Worm (Caenorhabditis elegans) whole organism, midembryonic: ENCODE measurements around the gene zyg-11.

ENCODE experiments used
- cog-1 ChIP-seq: sonication (generic microtip); optimal IDR thresholded peaks from 2 replicates; lab custom pipeline; 2016; ENCODE audit warnings: missing genetic modification characterization, missing compliant biosample characterization
- flt-1 ChIP-seq: fragments of 200-800 bp; sonication (Bioruptor generic); IDR thresholded peaks from 2 replicates; pipeline ENCODE4 v1.3.6; 2022; ENCODE audit warnings: missing genetic modification characterization, missing compliant biosample characterization
- klf-2 ChIP-seq: fragments of 200-800 bp; sonication (Bioruptor generic); conservative IDR thresholded peaks from 2 replicates; pipeline ENCODE4 v1.3.6; 2022; ENCODE audit warnings: missing genetic modification reagents, missing genetic modification characterization, missing compliant biosample characterization
- med-1 ChIP-seq: sonication (generic microtip); optimal IDR thresholded peaks from 2 replicates; lab custom pipeline; 2017; ENCODE audit warnings: missing genetic modification characterization, mild to moderate bottlenecking, missing compliant biosample characterization, antibody characterized with exemption, missing genetic modification reagents; ENCODE audit not compliant: insufficient read depth
- ref-1 ChIP-seq: fragments of 200-800 bp; sonication (Bioruptor generic); conservative IDR thresholded peaks from 2 replicates; pipeline ENCODE4 v1.3.6; 2022; ENCODE audit warnings: missing genetic modification reagents, missing genetic modification characterization, missing compliant biosample characterization
- tab-1 ChIP-seq: fragments of 200-800 bp; sonication (Bioruptor generic); IDR thresholded peaks from 2 replicates; pipeline ENCODE4 v1.3.6; 2022; ENCODE audit warnings: missing genetic modification characterization, missing compliant biosample characterization
- ztf-23 ChIP-seq: fragments of 200-800 bp; sonication (Bioruptor generic); IDR thresholded peaks from 2 replicates; pipeline ENCODE4 v1.3.6; 2022; ENCODE audit warnings: missing genetic modification reagents, missing genetic modification characterization, missing compliant biosample characterization

- TF ChIP-seq tab-1 (GFP tag; lab: Robert Waterston, UW) (no peak), med-1 (GFP tag; lab: Kevin White, UChicago) (no peak), flt-1 (GFP tag; lab: Robert Waterston, UW) (no peak), ref-1 (GFP tag; lab: Robert Waterston, UW) (no peak), ztf-23 (GFP tag; lab: Robert Waterston, UW) (no peak), cog-1 (no peak), klf-2 (no peak)
Observed at ce11 chrII:8006962-8007361, 10.5 kb upstream of the zyg-11 start.
